Worm (Caenorhabditis elegans) whole organism, L2 larva: Measurements from ENCODE around the gene C48B4.10.

Experiments used
- C34F6.9 ChIP-seq: fragments of 150-350 bp; optimal IDR thresholded peaks from 2 replicates; lab custom pipeline; 2014; ENCODE audit warnings: missing biosample characterization, missing genetic modification characterization
- F13H6.1 ChIP-seq: sonication (generic microtip); optimal IDR thresholded peaks from 2 replicates; lab custom pipeline; 2016; ENCODE audit warnings: missing genetic modification characterization, missing compliant biosample characterization
- R02D3.7 ChIP-seq: fragments of 150-350 bp; optimal IDR thresholded peaks from 2 replicates; lab custom pipeline; 2014; ENCODE audit warnings: missing biosample characterization, missing genetic modification characterization
- Y55F3AM.14 ChIP-seq: fragments of 200-800 bp; sonication (Bioruptor generic); optimal IDR thresholded peaks from 2 replicates; lab custom pipeline; 2018; ENCODE audit warnings: mild to moderate bottlenecking, missing genetic modification characterization, missing compliant biosample characterization
- ZK546.5 ChIP-seq: sonication (generic microtip); optimal IDR thresholded peaks from 2 replicates; lab custom pipeline; 2017; ENCODE audit warnings: missing biosample characterization, missing genetic modification characterization
- aly-2 ChIP-seq: fragments of 150-350 bp; optimal IDR thresholded peaks from 2 replicates; lab custom pipeline; 2014; ENCODE audit warnings: missing biosample characterization, missing genetic modification characterization
- ama-1 ChIP-seq: fragments of 150-350 bp; optimal IDR thresholded peaks from 2 replicates; lab custom pipeline; 2018; ENCODE audit warnings: inconsistent platforms
- blmp-1 ChIP-seq: sonication (generic microtip); optimal IDR thresholded peaks from 2 replicates; lab custom pipeline; 2017; ENCODE audit warnings: missing genetic modification characterization, mild to moderate bottlenecking, missing compliant biosample characterization, antibody characterized with exemption, moderate library complexity; ENCODE audit not compliant: insufficient read depth
- ceh-16 ChIP-seq: fragments of 150-350 bp; optimal IDR thresholded peaks from 2 replicates; lab custom pipeline; 2014; ENCODE audit warnings: missing biosample characterization, missing genetic modification characterization
- ceh-82 ChIP-seq: fragments of 150-350 bp; optimal IDR thresholded peaks from 2 replicates; lab custom pipeline; 2014; ENCODE audit warnings: missing biosample characterization, missing genetic modification characterization
- crh-2 ChIP-seq: sonication (generic microtip); optimal IDR thresholded peaks from 2 replicates; lab custom pipeline; 2017; ENCODE audit warnings: missing biosample characterization, missing genetic modification characterization
- dmd-4 ChIP-seq: sonication (generic microtip); optimal IDR thresholded peaks from 2 replicates; lab custom pipeline; 2017; ENCODE audit warnings: missing biosample characterization, missing genetic modification characterization
- egl-27 ChIP-seq: sonication (generic microtip); optimal IDR thresholded peaks from 3 replicates; lab custom pipeline; 2017; ENCODE audit warnings: missing biosample characterization, missing genetic modification reagents, missing genetic modification characterization
- elt-1 ChIP-seq: fragments of 150-350 bp; optimal IDR thresholded peaks from 2 replicates; lab custom pipeline; 2014; ENCODE audit warnings: missing biosample characterization, missing genetic modification characterization
- elt-3 ChIP-seq: sonication (generic microtip); optimal IDR thresholded peaks from 2 replicates; lab custom pipeline; 2017; ENCODE audit warnings: missing biosample characterization, missing genetic modification characterization
- fos-1 ChIP-seq: fragments of 150-350 bp; optimal IDR thresholded peaks from 2 replicates; lab custom pipeline; 2014; ENCODE audit warnings: missing biosample characterization, missing genetic modification characterization
- gmeb-1 ChIP-seq: fragments of 150-350 bp; optimal IDR thresholded peaks from 2 replicates; lab custom pipeline; 2014; ENCODE audit warnings: missing biosample characterization, missing genetic modification characterization
- lin-11 ChIP-seq: fragments of 150-350 bp; sonication (generic microtip); optimal IDR thresholded peaks from 2 replicates; lab custom pipeline; 2014; ENCODE audit warnings: missing biosample characterization, missing genetic modification characterization, inconsistent platforms, mixed read lengths
- lin-13 ChIP-seq: fragments of 150-350 bp; optimal IDR thresholded peaks from 2 replicates; lab custom pipeline; 2014; ENCODE audit warnings: missing biosample characterization, missing genetic modification reagents, missing genetic modification characterization
- lin-39 ChIP-seq: fragments of 150-350 bp; optimal IDR thresholded peaks from 2 replicates; lab custom pipeline; 2014; ENCODE audit warnings: missing biosample characterization, missing genetic modification reagents, missing genetic modification characterization
- lsy-2 ChIP-seq, 2 experiments: fragments of 150-350 bp in 1 of 2; sonication (generic microtip) in 1 of 2; optimal IDR thresholded peaks; 2 replicates each; lab custom pipeline; 2014 to 2017; ENCODE audit warnings: missing biosample characterization in 2 of 2, missing genetic modification characterization in 2 of 2
- mab-5 ChIP-seq: fragments of 150-350 bp; optimal IDR thresholded peaks from 2 replicates; lab custom pipeline; 2014; ENCODE audit warnings: missing biosample characterization, missing genetic modification characterization
- mbf-1 ChIP-seq: sonication (generic microtip); optimal IDR thresholded peaks from 2 replicates; lab custom pipeline; 2017; ENCODE audit warnings: missing biosample characterization, missing genetic modification characterization
- mdl-1 ChIP-seq, 2 experiments: fragments of 150-350 bp in 1 of 2; sonication (generic microtip) in 1 of 2; optimal IDR thresholded peaks; 2 replicates each; lab custom pipeline; 2017; ENCODE audit warnings: missing biosample characterization in 2 of 2, missing genetic modification characterization in 2 of 2
- nhr-10 ChIP-seq: sonication (generic microtip); optimal IDR thresholded peaks from 2 replicates; lab custom pipeline; 2017; ENCODE audit warnings: missing biosample characterization, missing genetic modification characterization
- nhr-11 ChIP-seq: fragments of 150-350 bp; optimal IDR thresholded peaks from 2 replicates; lab custom pipeline; 2014; ENCODE audit warnings: missing biosample characterization, missing genetic modification characterization
- nhr-12 ChIP-seq: fragments of 150-350 bp; optimal IDR thresholded peaks from 2 replicates; lab custom pipeline; 2014; ENCODE audit warnings: missing biosample characterization, missing genetic modification characterization
- nhr-129 ChIP-seq: fragments of 150-350 bp; optimal IDR thresholded peaks from 2 replicates; lab custom pipeline; 2014; ENCODE audit warnings: missing biosample characterization, missing genetic modification characterization
- nhr-21 ChIP-seq: fragments of 150-350 bp; optimal IDR thresholded peaks from 2 replicates; lab custom pipeline; 2014; ENCODE audit warnings: missing biosample characterization, missing genetic modification characterization
- nhr-23 ChIP-seq: fragments of 150-350 bp; optimal IDR thresholded peaks from 2 replicates; lab custom pipeline; 2014; ENCODE audit warnings: missing biosample characterization, missing genetic modification reagents, missing genetic modification characterization
- nhr-237 ChIP-seq: fragments of 150-350 bp; optimal IDR thresholded peaks from 2 replicates; lab custom pipeline; 2014; ENCODE audit warnings: missing biosample characterization, missing genetic modification characterization
- nhr-25 ChIP-seq: fragments of 150-350 bp; sonication (generic microtip); optimal IDR thresholded peaks from 3 replicates; lab custom pipeline; 2014; ENCODE audit warnings: missing biosample characterization, missing genetic modification characterization
- nhr-6 ChIP-seq: fragments of 150-350 bp; optimal IDR thresholded peaks from 2 replicates; lab custom pipeline; 2014; ENCODE audit warnings: missing biosample characterization, missing genetic modification characterization
- nhr-77 ChIP-seq: fragments of 150-350 bp; optimal IDR thresholded peaks from 2 replicates; lab custom pipeline; 2014; ENCODE audit warnings: missing biosample characterization, missing genetic modification characterization
- sem-4 ChIP-seq: fragments of 150-350 bp; optimal IDR thresholded peaks from 2 replicates; lab custom pipeline; 2014; ENCODE audit warnings: missing biosample characterization, missing genetic modification reagents, missing genetic modification characterization
- skn-1 ChIP-seq: sonication (generic microtip); optimal IDR thresholded peaks from 2 replicates; lab custom pipeline; 2017; ENCODE audit warnings: missing biosample characterization, missing genetic modification characterization
- sma-3 ChIP-seq: sonication (generic microtip); optimal IDR thresholded peaks from 2 replicates; lab custom pipeline; 2016; ENCODE audit warnings: missing genetic modification reagents, missing genetic modification characterization, missing compliant biosample characterization
- sma-9 ChIP-seq, 2 experiments: fragments of 150-350 bp in 1 of 2; sonication (generic microtip) in 1 of 2; optimal IDR thresholded peaks; 2 replicates each; lab custom pipeline; 2014 to 2016; ENCODE audit warnings: missing genetic modification characterization in 2 of 2, mild to moderate bottlenecking in 1 of 2, missing biosample characterization in 1 of 2, missing compliant biosample characterization in 1 of 2, missing genetic modification reagents in 1 of 2, moderate library complexity in 1 of 2
- snpc-4 ChIP-seq: fragments of 150-350 bp; optimal IDR thresholded peaks from 2 replicates; lab custom pipeline; 2014; ENCODE audit warnings: missing biosample characterization, missing genetic modification characterization
- unc-39 ChIP-seq: fragments of 150-350 bp; optimal IDR thresholded peaks from 2 replicates; lab custom pipeline; 2014; ENCODE audit warnings: missing biosample characterization, missing genetic modification characterization
- unc-55 ChIP-seq: fragments of 150-350 bp; sonication (generic microtip); optimal IDR thresholded peaks from 3 replicates; lab custom pipeline; 2014; ENCODE audit warnings: missing biosample characterization, missing genetic modification reagents, missing genetic modification characterization
- unc-62 ChIP-seq: fragments of 150-350 bp; optimal IDR thresholded peaks from 2 replicates; lab custom pipeline; 2014; ENCODE audit warnings: missing biosample characterization, missing genetic modification reagents, missing genetic modification characterization
- zag-1 ChIP-seq: fragments of 150-350 bp; optimal IDR thresholded peaks from 2 replicates; lab custom pipeline; 2014; ENCODE audit warnings: missing biosample characterization, missing genetic modification characterization
- ztf-1 ChIP-seq: fragments of 200-800 bp; sonication (Bioruptor generic); conservative IDR thresholded peaks from 2 replicates; pipeline ENCODE4 v1.3.6; 2022; ENCODE audit warnings: missing genetic modification characterization, missing compliant biosample characterization
- ztf-11 ChIP-seq: sonication (generic microtip); optimal IDR thresholded peaks from 2 replicates; lab custom pipeline; 2017; ENCODE audit warnings: missing biosample characterization, missing genetic modification characterization
- ztf-4 ChIP-seq: fragments of 150-350 bp; optimal IDR thresholded peaks from 2 replicates; lab custom pipeline; 2014; ENCODE audit warnings: missing biosample characterization, missing genetic modification characterization

C48B4.10 gene

DNA sequence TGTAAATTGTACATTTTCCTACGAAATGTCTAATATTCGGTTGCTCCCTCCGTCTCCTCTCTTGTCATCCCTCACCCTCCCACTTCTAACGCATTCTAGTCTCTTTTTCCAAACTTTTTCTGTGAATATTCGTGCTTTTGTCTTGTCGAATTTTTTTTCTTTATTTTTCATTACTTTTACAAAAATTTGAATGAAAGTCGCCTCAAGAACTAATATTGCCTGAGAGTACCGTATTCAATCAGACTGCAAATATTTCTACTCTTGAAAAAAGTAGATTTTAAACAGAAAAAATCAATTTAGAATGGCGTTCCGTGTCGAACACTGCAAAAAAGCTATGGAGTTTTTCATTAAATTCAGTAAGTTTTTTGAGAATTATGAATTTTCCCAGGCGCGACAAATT, 8.0 kb downstream of the C48B4.10 start, which contains the start of gene ZK1098.11:
Gene ZK1098.11 (plus strand): TSS at position 301 of the 400 bp plus-strand sequence.
- TF ChIP-seq sem-4 (tag; lab: Kevin White, UChicago) (no peak), elt-1 (tag; lab: Kevin White, UChicago) (no peak), skn-1 (tag; lab: Kevin White, UChicago) (no peak), ztf-4 (tag; lab: Kevin White, UChicago) (no peak), sma-3 (GFP tag; lab: Kevin White, UChicago) (no peak), mab-5 (no peak), ztf-11 (tag; lab: Kevin White, UChicago) (no peak), nhr-23 (no peak), blmp-1 (tag; lab: Kevin White, UChicago) (no peak), ztf-1 (no peak)
- TF ChIP-seq, all 48 proteins: peak for 0

DNA sequence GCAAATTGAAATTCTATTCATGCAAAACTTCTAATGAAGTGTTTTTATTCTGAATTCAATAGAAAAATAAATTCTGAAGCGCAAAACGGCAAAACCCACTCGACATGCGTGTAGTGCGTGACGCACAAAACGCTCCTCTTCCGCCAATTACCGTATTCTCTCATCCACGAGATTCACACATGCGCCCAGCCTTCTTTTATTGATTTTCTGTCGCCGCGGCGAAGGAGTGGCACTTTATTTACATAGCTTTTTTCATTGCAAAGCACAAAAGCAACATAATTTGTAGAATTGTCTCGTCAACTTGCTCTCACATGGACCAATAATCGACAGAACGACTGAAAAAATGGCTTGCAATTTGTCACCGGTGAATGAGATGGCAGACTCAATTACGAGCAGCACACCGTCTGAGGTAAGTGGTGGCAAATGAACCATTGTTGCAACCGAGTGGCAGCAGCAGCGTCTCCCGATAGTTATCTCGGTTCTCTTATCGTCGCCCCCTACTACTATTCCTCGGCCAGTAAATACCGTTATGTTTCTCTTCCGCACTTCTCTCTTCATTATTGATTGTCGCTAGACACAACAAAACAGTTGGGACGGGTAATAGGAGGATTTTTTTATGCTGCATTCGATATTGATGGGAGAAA, 18.2 kb downstream of the C48B4.10 start, which contains the start of gene unc-16:
Gene unc-16 (plus strand): TSS at position 243 of the 644 bp plus-strand sequence.
- TF ChIP-seq zag-1 (tag; lab: Kevin White, UChicago) (peak; percentile 66), nhr-77 (tag; lab: Kevin White, UChicago) (no peak), C34F6.9 (tag; lab: Kevin White, UChicago) (peak; percentile 98), sem-4 (tag; lab: Kevin White, UChicago) (peak; percentile 82), nhr-129 (tag; lab: Kevin White, UChicago) (peak; percentile 85), ztf-1 (no peak), elt-3 (no peak), unc-62 (GFP tag; lab: Kevin White, UChicago) (no peak), sma-3 (GFP tag; lab: Kevin White, UChicago) (peak; percentile 80), Y55F3AM.14 (GFP tag; lab: Kevin White, UChicago) (peak; percentile 2), F13H6.1 (tag; lab: Kevin White, UChicago) (peak; percentile 91), mab-5 (peak; percentile 80), nhr-10 (tag; lab: Kevin White, UChicago) (no peak), nhr-6 (peak; percentile 54), mdl-1 (tag; optimal IDR thresholded peaks at IDR 0.05; lab: Kevin White, UChicago) (peak; percentile 64 to 91), unc-55 (GFP tag; lab: Kevin White, UChicago) (peak; percentile 96), dmd-4 (tag; lab: Kevin White, UChicago) (no peak), nhr-237 (tag; lab: Kevin White, UChicago) (no peak), blmp-1 (tag; lab: Kevin White, UChicago) (no peak), mbf-1 (no peak), lsy-2 (tag; optimal IDR thresholded peaks at IDR 0.05; lab: Kevin White, UChicago) (peak; percentile 99 to 100), lin-39 (no peak), ceh-16 (no peak), skn-1 (tag; lab: Kevin White, UChicago) (no peak), ceh-82 (peak; percentile 81), ama-1 (lab: Kevin White, UChicago) (peak; percentile 84), nhr-25 (peak; percentile 84), ZK546.5 (tag; lab: Kevin White, UChicago) (peak; percentile 9), aly-2 (tag; lab: Kevin White, UChicago) (no peak), gmeb-1 (tag; lab: Kevin White, UChicago) (peak; percentile 75), nhr-11 (tag; lab: Kevin White, UChicago) (no peak), egl-27 (tag; lab: Kevin White, UChicago) (peak; percentile 73), fos-1 (tag; lab: Kevin White, UChicago) (peak; percentile 21), snpc-4 (tag; lab: Kevin White, UChicago) (peak; percentile 83), nhr-23 (no peak), lin-11 (tag; lab: Kevin White, UChicago) (peak; percentile 90), crh-2 (tag; lab: Kevin White, UChicago) (peak; percentile 89), nhr-12 (tag; lab: Kevin White, UChicago) (no peak), sma-9 (GFP tag; optimal IDR thresholded peaks at IDR 0.05; lab: Kevin White, UChicago) (peak; percentile 78), sma-9 (tag; optimal IDR thresholded peaks at IDR 0.05; lab: Kevin White, UChicago) (no peak), nhr-21 (tag; lab: Kevin White, UChicago) (peak; percentile 76), R02D3.7 (no peak), ztf-4 (tag; lab: Kevin White, UChicago) (peak; percentile 62), unc-39 (no peak), lin-13 (GFP tag; lab: Kevin White, UChicago) (peak; percentile 69)
